Fruit fly (Drosophila melanogaster): ENCODE results near the gene CG14974.

DNA sequence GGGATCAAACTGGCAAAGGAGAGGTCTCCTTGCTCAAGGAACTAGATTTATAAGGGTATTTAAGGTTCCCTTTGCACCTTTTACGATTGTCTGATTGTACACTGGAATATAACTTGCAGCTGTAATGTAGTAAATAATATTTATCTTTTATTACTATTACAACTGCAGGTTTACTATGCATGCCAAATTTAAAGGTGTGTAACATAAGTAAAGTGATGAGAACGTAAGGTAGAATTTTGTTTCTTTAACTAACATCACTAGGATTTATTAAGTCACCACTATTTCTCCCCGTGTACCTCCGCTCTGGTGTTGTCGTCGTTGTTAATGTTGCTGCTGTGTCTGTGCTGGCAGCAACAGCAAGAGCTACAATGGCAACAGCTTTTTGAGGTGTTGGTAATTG, 46.8 kb upstream of the CG14974 start:
- TF ChIP-seq CG8478 (optimal IDR thresholded peaks at IDR 0.05) = no peak
- TF ChIP-seq CTCF (optimal IDR thresholded peaks at IDR 0.05) = no peak

Measured in S2 (cell line).